Fruit fly (Drosophila melanogaster): ENCODE results near the gene Mat89Ba.

The Mat89Ba gene

DNA sequence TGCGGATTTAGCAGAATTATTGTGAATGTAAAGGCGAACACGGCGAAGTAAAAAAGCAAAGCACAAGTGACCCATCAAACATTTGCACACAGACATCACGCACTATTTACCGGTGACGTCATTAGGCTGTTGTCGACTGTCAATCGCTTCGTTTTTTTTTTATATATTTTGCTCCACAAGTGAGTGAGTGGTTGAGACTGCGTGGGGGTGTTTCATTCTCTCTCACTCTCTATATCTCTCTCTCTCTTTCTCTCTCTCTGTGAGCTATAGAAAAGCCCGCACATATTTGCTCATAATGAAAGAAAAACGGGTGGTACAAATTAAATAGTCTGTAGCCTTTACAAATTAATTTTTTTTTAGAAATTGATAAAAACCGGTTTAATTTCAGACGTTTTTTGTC, 5.3 kb upstream of the Mat89Ba start (continued):
- TF ChIP-seq disco-r (GFP tag; optimal IDR thresholded peaks at IDR 0.05) (no peak), NC2β (GFP tag; optimal IDR thresholded peaks at IDR 0.05) (no peak), ken (GFP tag; IDR thresholded peaks at IDR 0.05) (no peak), CG33557 (GFP tag; optimal IDR thresholded peaks at IDR 0.05) (no peak), CG11398 (GFP tag; optimal IDR thresholded peaks at IDR 0.05) (no peak), mirr (GFP tag; optimal IDR thresholded peaks at IDR 0.05) (no peak), wdn (GFP tag; IDR thresholded peaks at IDR 0.05) (no peak), CG6175 (GFP tag; IDR thresholded peaks at IDR 0.05) (no peak), nerfin-2 (GFP tag; IDR thresholded peaks at IDR 0.05; ENCODE audit: partially characterized antibody) (no peak), CG33213 (GFP tag; optimal IDR thresholded peaks at IDR 0.05) (no peak), wor (GFP tag; IDR thresholded peaks at IDR 0.05) (no peak), bowl (GFP tag; IDR thresholded peaks at IDR 0.05) (no peak), gcm (GFP tag; optimal IDR thresholded peaks at IDR 0.05) (peak; percentile 88), CG12769 (tag; optimal IDR thresholded peaks at IDR 0.05) (no peak), tx (GFP tag; optimal IDR thresholded peaks at IDR 0.05) (no peak), Hr39 (optimal IDR thresholded peaks at IDR 0.05) (no peak), MBD-R2 (GFP tag; IDR thresholded peaks at IDR 0.05) (no peak), nau (GFP tag; optimal IDR thresholded peaks at IDR 0.05) (peak; percentile 9), fd64A (GFP tag; optimal IDR thresholded peaks at IDR 0.05) (no peak), tio (GFP tag; optimal IDR thresholded peaks at IDR 0.05) (no peak), Rx (GFP tag; IDR thresholded peaks at IDR 0.05) (no peak), CG14860 (GFP tag; IDR thresholded peaks at IDR 0.05; ENCODE audit: partially characterized antibody) (no peak), CG14710 (tag; optimal IDR thresholded peaks at IDR 0.05) (no peak), CG9437 (GFP tag; optimal IDR thresholded peaks at IDR 0.05) (no peak), zfh2 (GFP tag; optimal IDR thresholded peaks at IDR 0.05) (no peak), pita (GFP tag; optimal IDR thresholded peaks at IDR 0.05) (no peak), inv (GFP tag; IDR thresholded peaks at IDR 0.05; ENCODE audit: partially characterized antibody) (no peak), CG1529 (GFP tag; optimal IDR thresholded peaks at IDR 0.05) (no peak), sug (tag; optimal IDR thresholded peaks at IDR 0.05) (no peak), CrebB (tag; optimal IDR thresholded peaks at IDR 0.05) (no peak), sd (tag; optimal IDR thresholded peaks at IDR 0.05) (peak; percentile 34), Lim3 (GFP tag; IDR thresholded peaks at IDR 0.05) (no peak), pros (GFP tag; optimal IDR thresholded peaks at IDR 0.05) (peak; percentile 8), abd-A (tag; optimal IDR thresholded peaks at IDR 0.05) (peak; percentile 80), CG17829 (tag; optimal IDR thresholded peaks at IDR 0.05) (no peak), Xrp1 (GFP tag; IDR thresholded peaks at IDR 0.05) (no peak), CG31224 (GFP tag; IDR thresholded peaks at IDR 0.05) (no peak), CG10543 (GFP tag; optimal IDR thresholded peaks at IDR 0.05) (no peak), Fer3 (tag; optimal IDR thresholded peaks at IDR 0.05) (no peak), Awh (GFP tag; IDR thresholded peaks at IDR 0.05) (0 out of 2 replicates have a peak, but pooled peaks have one; percentile 8), seq (GFP tag; IDR thresholded peaks at IDR 0.05) (0 out of 2 replicates have a peak, but pooled peaks have one; percentile 14), Nf-YB (GFP tag; optimal IDR thresholded peaks at IDR 0.05) (no peak), CG8290 (GFP tag; optimal IDR thresholded peaks at IDR 0.05) (no peak), CG8290 (tag; optimal IDR thresholded peaks at IDR 0.05) (no peak), CG12236 (GFP tag; optimal IDR thresholded peaks at IDR 0.05) (no peak), ERR (GFP tag; optimal IDR thresholded peaks at IDR 0.05) (no peak), Asciz (GFP tag; optimal IDR thresholded peaks at IDR 0.05) (no peak), Dp (GFP tag; optimal IDR thresholded peaks at IDR 0.05) (no peak), Dref (GFP tag; IDR thresholded peaks at IDR 0.05) (no peak), Hr3 (GFP tag; optimal IDR thresholded peaks at IDR 0.05) (no peak), Bteb2 (GFP tag; optimal IDR thresholded peaks at IDR 0.05) (no peak), sqz (GFP tag; optimal IDR thresholded peaks at IDR 0.05) (peak; percentile 87), CG4854 (GFP tag; optimal IDR thresholded peaks at IDR 0.05) (no peak)
